Fruit fly (Drosophila melanogaster): Measurements from ENCODE around the gene CG15317.

DNA sequence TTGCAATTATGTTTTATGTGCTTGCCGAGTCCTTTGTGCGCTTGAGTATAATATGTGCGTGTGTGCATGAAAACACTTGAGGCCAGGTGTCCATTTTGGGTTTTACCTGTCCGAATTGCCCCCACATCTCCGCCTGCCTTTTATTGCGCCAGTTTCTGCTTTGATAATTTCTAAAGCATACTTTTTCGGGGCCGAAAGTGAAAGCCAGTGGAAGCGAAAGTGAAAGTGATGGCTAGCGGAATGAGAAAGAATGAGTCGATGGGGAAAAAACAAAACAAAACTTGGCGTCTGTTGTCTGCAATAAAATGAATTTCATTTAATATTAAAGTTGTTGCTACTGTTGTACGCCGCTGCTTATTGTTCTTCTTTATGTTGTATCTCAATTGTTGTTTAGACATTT, 32.8 kb downstream of the CG15317 start:
- TF ChIP-seq Dfd (GFP tag; optimal IDR thresholded peaks at IDR 0.05): no peak
- no peak for TF ChIP-seq kay (GFP tag; optimal IDR thresholded peaks at IDR 0.05)
- TF ChIP-seq sc (optimal IDR thresholded peaks at IDR 0.05): no peak
- TF ChIP-seq sc (GFP tag; optimal IDR thresholded peaks at IDR 0.05): no peak
- no peak for TF ChIP-seq Lim3 (GFP tag; IDR thresholded peaks at IDR 0.05)
- no peak for TF ChIP-seq Sin3A (optimal IDR thresholded peaks at IDR 0.05)
- no peak for TF ChIP-seq gcm2 (GFP tag; optimal IDR thresholded peaks at IDR 0.05)
- TF ChIP-seq pan (optimal IDR thresholded peaks at IDR 0.05): no peak
- no peak for TF ChIP-seq pan (GFP tag; optimal IDR thresholded peaks at IDR 0.05 in 1 of 2, IDR thresholded peaks at IDR 0.05 in 1 of 2)
- TF ChIP-seq Opbp (GFP tag; IDR thresholded peaks at IDR 0.05; ENCODE audit: partially characterized antibody): no peak
- TF ChIP-seq Hr39 (optimal IDR thresholded peaks at IDR 0.05): no peak
- TF ChIP-seq Hsf (GFP tag; optimal IDR thresholded peaks at IDR 0.05): no peak
- TF ChIP-seq Lpt (GFP tag; optimal IDR thresholded peaks at IDR 0.05): no peak

All from whole organism, embryonic.